Worm (Caenorhabditis elegans): Measurements from ENCODE around the gene atp-2.

Gene atp-2

DNA sequence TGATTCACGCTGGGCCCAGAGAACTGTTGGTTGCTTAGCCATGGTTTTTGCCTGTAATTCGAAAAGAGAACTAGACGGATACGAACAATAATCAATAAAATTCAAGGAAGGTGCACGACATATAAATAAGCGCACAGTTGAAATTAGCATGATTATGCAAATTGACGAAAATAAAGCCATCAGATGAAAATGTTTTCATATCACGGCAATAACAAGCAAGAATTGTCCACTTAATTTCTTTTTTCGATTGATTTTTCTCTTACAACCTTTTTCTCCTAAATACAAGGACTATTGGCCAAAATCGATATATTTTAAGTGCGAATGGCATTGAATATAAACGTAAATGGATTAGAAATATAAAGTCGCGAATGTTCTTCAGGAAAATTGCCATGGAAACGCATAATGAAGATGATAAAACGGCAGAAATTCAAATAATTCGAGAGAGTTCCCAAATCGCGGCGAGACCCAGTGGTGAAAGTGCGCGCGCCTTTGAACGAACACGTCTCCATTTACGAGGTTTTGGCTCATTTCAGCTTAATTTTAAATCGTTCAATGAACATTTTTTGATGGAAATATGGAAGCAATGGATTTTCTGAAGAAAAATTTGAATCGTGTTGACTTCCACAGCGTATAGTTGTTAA is 46.6 kb downstream of the atp-2 start, which contains the start of the genes daf-41 and toc-1:
daf-41 (minus strand) TSS at position 51 of the 641 bp plus-strand sequence.
toc-1 (plus strand) TSS at position 537 of the 641 bp plus-strand sequence.
- TF ChIP-seq nhr-67 (tag; optimal IDR thresholded peaks at IDR 0.05) = no peak
- no peak for TF ChIP-seq aly-2 (tag; optimal IDR thresholded peaks at IDR 0.05)
- peak; percentile 24 for TF ChIP-seq ceh-28 (tag; optimal IDR thresholded peaks at IDR 0.05)
- peak; percentile 47 for TF ChIP-seq nhr-25 (tag; optimal IDR thresholded peaks at IDR 0.05)
- TF ChIP-seq snpc-4 (tag; optimal IDR thresholded peaks at IDR 0.05) = peak; percentile 25
- no peak for TF ChIP-seq ama-1 (optimal IDR thresholded peaks at IDR 0.05)
- TF ChIP-seq pha-4 (tag; optimal IDR thresholded peaks at IDR 0.05) = peak; percentile 55
- peak; percentile 4 for TF ChIP-seq lin-39 (tag; optimal IDR thresholded peaks at IDR 0.05)
- peak; percentile 71 for TF ChIP-seq nfya-1 (tag; optimal IDR thresholded peaks at IDR 0.05; ENCODE audit: insufficient read depth)
- peak; percentile 45 for TF ChIP-seq hmg-11 (tag; optimal IDR thresholded peaks at IDR 0.05)
- TF ChIP-seq unc-62 (GFP tag; optimal IDR thresholded peaks at IDR 0.05) = no peak
- TF ChIP-seq ZK546.5 (tag; optimal IDR thresholded peaks at IDR 0.05) = no peak
- peak; percentile 20 for TF ChIP-seq elt-2 (tag; optimal IDR thresholded peaks at IDR 0.05)
- TF ChIP-seq nhr-23 (tag; optimal IDR thresholded peaks at IDR 0.05) = peak; percentile 14
- TF ChIP-seq nhr-11 (tag; optimal IDR thresholded peaks at IDR 0.05) = no peak
- TF ChIP-seq tbx-2 (tag; optimal IDR thresholded peaks at IDR 0.05) = no peak
- TF ChIP-seq lin-15B (tag; optimal IDR thresholded peaks at IDR 0.05) = peak; percentile 63
- TF ChIP-seq skn-1 (tag; optimal IDR thresholded peaks at IDR 0.05) = peak; percentile 58

DNA sequence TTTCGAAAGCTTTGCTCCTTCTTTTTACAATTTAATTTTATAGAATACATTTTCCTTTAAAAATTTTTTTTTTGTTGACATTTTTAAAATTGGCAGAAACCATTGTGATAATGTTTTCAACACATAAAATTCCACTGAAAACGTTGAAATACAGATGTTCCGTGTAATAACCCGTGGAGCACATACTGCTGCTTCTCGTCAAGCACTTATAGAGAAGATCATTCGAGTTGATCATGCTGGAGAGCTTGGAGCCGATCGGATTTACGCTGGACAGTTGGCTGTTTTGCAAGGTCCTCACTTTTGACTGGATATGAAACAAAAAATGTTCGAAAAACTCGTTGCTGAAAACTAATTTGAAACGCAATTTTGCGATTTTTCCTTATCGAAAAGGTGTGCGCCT is 49.5 kb downstream of the atp-2 start, which contains the start of gene clk-1:
clk-1 (plus strand) TSS at position 155 of the 400 bp plus-strand sequence.
- TF ChIP-seq tbx-2 (tag; optimal IDR thresholded peaks at IDR 0.05) (no peak), egl-27 (tag; optimal IDR thresholded peaks at IDR 0.05) (no peak), ceh-9 (tag; optimal IDR thresholded peaks at IDR 0.05) (no peak), fkh-2 (tag; optimal IDR thresholded peaks at IDR 0.05) (no peak), mdl-1 (tag; optimal IDR thresholded peaks at IDR 0.05) (no peak), nhr-11 (tag; optimal IDR thresholded peaks at IDR 0.05) (no peak), ama-1 (optimal IDR thresholded peaks at IDR 0.05) (peak; percentile 43), sea-2 (GFP tag; optimal IDR thresholded peaks at IDR 0.05) (no peak), elt-1 (tag; optimal IDR thresholded peaks at IDR 0.05) (no peak)
